Worm (Caenorhabditis elegans) whole organism, young adult: ENCODE results near the gene gmeb-3.
A peak's percentile ranks its signal among the peaks of the same experiment; 100 is the strongest.

Source experiments
- B0019.2 ChIP-seq: fragments of 200-800 bp; sonication (Bioruptor generic); conservative IDR thresholded peaks from 2 replicates; pipeline ENCODE4 v1.3.6; 2022; ENCODE audit warnings: missing genetic modification reagents, missing genetic modification characterization, missing compliant biosample characterization
- C06A6.2 ChIP-seq: fragments of 200-800 bp; sonication (Bioruptor generic); conservative IDR thresholded peaks from 2 replicates; pipeline ENCODE4 v1.3.6; 2022; ENCODE audit warnings: missing genetic modification characterization, missing compliant biosample characterization
- D2030.7 ChIP-seq: fragments of 200-800 bp; sonication (Bioruptor generic); IDR thresholded peaks from 2 replicates; pipeline ENCODE4 v1.3.6; 2022; ENCODE audit warnings: missing genetic modification reagents, missing genetic modification characterization, missing compliant biosample characterization
- F33H1.4 ChIP-seq: fragments of 200-800 bp; sonication (Bioruptor generic); IDR thresholded peaks from 2 replicates; pipeline ENCODE4 v1.3.6; 2022; ENCODE audit warnings: missing genetic modification reagents, missing genetic modification characterization, missing compliant biosample characterization
- F49E8.2 ChIP-seq: sonication (generic microtip); optimal IDR thresholded peaks from 3 replicates; lab custom pipeline; 2017; ENCODE audit warnings: missing genetic modification characterization, mild to moderate bottlenecking, missing compliant biosample characterization, antibody characterized with exemption, moderate library complexity; ENCODE audit not compliant: insufficient read depth
- F57A8.1 ChIP-seq: fragments of 200-800 bp; sonication (Bioruptor generic); optimal IDR thresholded peaks from 2 replicates; lab custom pipeline; 2018; ENCODE audit warnings: mild to moderate bottlenecking, missing genetic modification characterization, moderate library complexity, missing compliant biosample characterization
- K11D2.4 ChIP-seq: fragments of 200-800 bp; sonication (Bioruptor generic); IDR thresholded peaks from 2 replicates; pipeline ENCODE4 v1.3.6; 2022; ENCODE audit warnings: missing genetic modification reagents, missing genetic modification characterization, missing compliant biosample characterization
- K12H6.12 ChIP-seq: fragments of 200-800 bp; sonication (Bioruptor generic); optimal IDR thresholded peaks from 2 replicates; lab custom pipeline; 2018; ENCODE audit warnings: mild to moderate bottlenecking, missing genetic modification characterization, missing compliant biosample characterization
- Y53F4B.3 ChIP-seq: fragments of 200-800 bp; sonication (Bioruptor generic); IDR thresholded peaks from 2 replicates; pipeline ENCODE4 v1.3.6; 2022; ENCODE audit warnings: missing genetic modification reagents, missing genetic modification characterization, missing compliant biosample characterization
- Y56A3A.18 ChIP-seq: fragments of 200-800 bp; sonication (Bioruptor generic); IDR thresholded peaks from 2 replicates; pipeline ENCODE4 v1.3.6; 2022; ENCODE audit warnings: missing genetic modification reagents, missing genetic modification characterization, missing compliant biosample characterization
- Y79H2A.3 ChIP-seq: fragments of 200-800 bp; sonication (Bioruptor generic); conservative IDR thresholded peaks from 2 replicates; pipeline ENCODE4 v1.3.6; 2022; ENCODE audit warnings: missing genetic modification reagents, missing genetic modification characterization, missing compliant biosample characterization
- ZK185.1 ChIP-seq: sonication (generic microtip); optimal IDR thresholded peaks from 2 replicates; lab custom pipeline; 2016; ENCODE audit warnings: mild to moderate bottlenecking, missing genetic modification characterization, missing compliant biosample characterization; ENCODE audit not compliant: poor library complexity, severe bottlenecking
- ama-1 ChIP-seq, 3 experiments: fragments of 150-350 bp in 1 of 3; sonication (generic microtip) in 2 of 3; optimal IDR thresholded peaks; 2 replicates each; lab custom pipeline; 2014 to 2018; ENCODE audit warnings: missing biosample characterization in 2 of 3, missing genetic modification characterization in 2 of 3, missing genetic modification reagents in 2 of 3
- aptf-3 ChIP-seq: fragments of 200-800 bp; sonication (Bioruptor generic); IDR thresholded peaks from 2 replicates; pipeline ENCODE4 v1.3.6; 2022; ENCODE audit warnings: missing genetic modification characterization, missing compliant biosample characterization
- atf-7 ChIP-seq: sonication (generic microtip); optimal IDR thresholded peaks from 2 replicates; lab custom pipeline; 2017; ENCODE audit warnings: mild to moderate bottlenecking, missing genetic modification characterization, missing compliant biosample characterization
- bed-1 ChIP-seq: fragments of 200-800 bp; sonication (Bioruptor generic); IDR thresholded peaks from 2 replicates; pipeline ENCODE4 v1.3.6; 2022; ENCODE audit warnings: missing genetic modification reagents, missing genetic modification characterization, missing compliant biosample characterization
- dpl-1 ChIP-seq: fragments of 150-350 bp; optimal IDR thresholded peaks from 2 replicates; lab custom pipeline; 2014; ENCODE audit warnings: missing biosample characterization, missing genetic modification reagents, missing genetic modification characterization
- efl-1 ChIP-seq: fragments of 150-350 bp; optimal IDR thresholded peaks from 2 replicates; lab custom pipeline; 2014; ENCODE audit warnings: missing biosample characterization, missing genetic modification reagents, missing genetic modification characterization
- ekl-4 ChIP-seq: fragments of 200-800 bp; sonication (Bioruptor generic); IDR thresholded peaks from 2 replicates; pipeline ENCODE4 v1.3.6; 2022; ENCODE audit warnings: missing genetic modification reagents, missing genetic modification characterization, missing compliant biosample characterization
- hlh-26 ChIP-seq: fragments of 200-800 bp; sonication (Bioruptor generic); conservative IDR thresholded peaks from 2 replicates; pipeline ENCODE4 v1.3.6; 2022; ENCODE audit warnings: missing genetic modification reagents, missing genetic modification characterization, missing compliant biosample characterization
- let-607 ChIP-seq, 2 experiments: fragments of 200-800 bp in 1 of 2; sonication (Bioruptor generic) in 1 of 2; sonication (generic microtip) in 1 of 2; optimal IDR thresholded peaks; 2 replicates each; lab custom pipeline; 2016 to 2018; ENCODE audit warnings: mild to moderate bottlenecking in 2 of 2, missing compliant biosample characterization in 2 of 2, missing genetic modification characterization in 2 of 2, moderate library complexity in 2 of 2, missing genotype in 1 of 2
- lin-35 ChIP-seq, 3 experiments: fragments of 150-350 bp in 2 of 3; sonication (generic microtip) in 1 of 3; optimal IDR thresholded peaks; 2 replicates each; lab custom pipeline; 2014 to 2018; ENCODE audit warnings: missing biosample characterization in 3 of 3, missing genetic modification characterization in 3 of 3, missing genetic modification reagents in 3 of 3
- lin-54 ChIP-seq: fragments of 200-800 bp; sonication (Bioruptor generic); optimal IDR thresholded peaks from 2 replicates; lab custom pipeline; 2018; ENCODE audit warnings: mild to moderate bottlenecking, missing genetic modification characterization, missing compliant biosample characterization
- lsl-1 ChIP-seq: fragments of 200-800 bp; sonication (Bioruptor generic); optimal IDR thresholded peaks from 2 replicates; lab custom pipeline; 2018; ENCODE audit warnings: mild to moderate bottlenecking, missing genetic modification characterization, moderate library complexity, missing compliant biosample characterization
- lsy-27 ChIP-seq: sonication (generic microtip); optimal IDR thresholded peaks from 2 replicates; lab custom pipeline; 2017; ENCODE audit warnings: missing genetic modification characterization, mild to moderate bottlenecking, missing compliant biosample characterization, antibody characterized with exemption, missing genotype, borderline replicate concordance; ENCODE audit not compliant: insufficient read depth
- madf-6 ChIP-seq: fragments of 200-800 bp; sonication (Bioruptor generic); IDR thresholded peaks from 2 replicates; pipeline ENCODE4 v1.3.6; 2022; ENCODE audit warnings: missing genetic modification reagents, missing genetic modification characterization, missing compliant biosample characterization
- madf-8 ChIP-seq: fragments of 200-800 bp; sonication (Bioruptor generic); conservative IDR thresholded peaks from 2 replicates; pipeline ENCODE4 v1.3.6; 2022; ENCODE audit warnings: missing genetic modification reagents, missing genetic modification characterization, missing compliant biosample characterization
- mcd-1 ChIP-seq: fragments of 200-800 bp; sonication (Bioruptor generic); IDR thresholded peaks from 2 replicates; pipeline ENCODE4 v1.3.6; 2022; ENCODE audit warnings: missing genetic modification reagents, missing genetic modification characterization, missing compliant biosample characterization
- nfya-1 ChIP-seq: sonication (generic microtip); optimal IDR thresholded peaks from 2 replicates; lab custom pipeline; 2017; ENCODE audit warnings: antibody characterized with exemption, missing compliant biosample characterization, missing genetic modification characterization, borderline replicate concordance; ENCODE audit not compliant: insufficient read depth
- nfya-2 ChIP-seq: fragments of 200-800 bp; sonication (Bioruptor generic); IDR thresholded peaks from 2 replicates; pipeline ENCODE4 v1.3.6; 2022; ENCODE audit warnings: missing genetic modification reagents, missing genetic modification characterization, missing compliant biosample characterization
- nhr-27 ChIP-seq: fragments of 200-800 bp; sonication (Bioruptor generic); optimal IDR thresholded peaks from 2 replicates; lab custom pipeline; 2018; ENCODE audit warnings: mild to moderate bottlenecking, missing genetic modification characterization, moderate library complexity, missing compliant biosample characterization
- nhr-90 ChIP-seq: sonication (generic microtip); optimal IDR thresholded peaks from 2 replicates; lab custom pipeline; 2016; ENCODE audit warnings: missing genotype, mild to moderate bottlenecking, missing genetic modification characterization, missing compliant biosample characterization
- rec-8 ChIP-seq, 2 experiments: sonication (generic microtip); optimal IDR thresholded peaks; 2 replicates each; lab custom pipeline; 2016; ENCODE audit warnings: mild to moderate bottlenecking in 2 of 2, missing genetic modification characterization in 2 of 2, missing genetic modification reagents in 2 of 2, missing genotype in 2 of 2, missing biosample characterization in 1 of 2, missing compliant biosample characterization in 1 of 2, moderate library complexity in 1 of 2
- sdz-38 ChIP-seq: sonication (generic microtip); optimal IDR thresholded peaks from 2 replicates; lab custom pipeline; 2016; ENCODE audit warnings: missing genotype, missing genetic modification characterization, missing compliant biosample characterization
- snpc-1.1 ChIP-seq: sonication (generic microtip); optimal IDR thresholded peaks from 2 replicates; lab custom pipeline; 2017; ENCODE audit warnings: missing genetic modification characterization, mild to moderate bottlenecking, missing compliant biosample characterization, antibody characterized with exemption, moderate library complexity, missing genotype, missing genetic modification reagents; ENCODE audit not compliant: insufficient read depth
- snpc-1.3 ChIP-seq: sonication (generic microtip); optimal IDR thresholded peaks from 2 replicates; lab custom pipeline; 2017; ENCODE audit warnings: missing genetic modification characterization, mild to moderate bottlenecking, missing compliant biosample characterization, antibody characterized with exemption, moderate library complexity, missing genotype, missing genetic modification reagents; ENCODE audit not compliant: insufficient read depth
- snpc-3.4 ChIP-seq: sonication (generic microtip); optimal IDR thresholded peaks from 2 replicates; lab custom pipeline; 2017; ENCODE audit warnings: missing genetic modification characterization, mild to moderate bottlenecking, missing compliant biosample characterization, antibody characterized with exemption, moderate library complexity, missing genotype, missing genetic modification reagents
- xnd-1 ChIP-seq: sonication (generic microtip); optimal IDR thresholded peaks from 2 replicates; lab custom pipeline; 2016; ENCODE audit warnings: missing genotype, missing genetic modification reagents, missing genetic modification characterization, missing compliant biosample characterization
- zfh-2 ChIP-seq: fragments of 200-800 bp; sonication (Bioruptor generic); conservative IDR thresholded peaks from 2 replicates; pipeline ENCODE4 v1.3.6; 2022; ENCODE audit warnings: missing genetic modification reagents, missing genetic modification characterization, missing compliant biosample characterization
- ztf-25 ChIP-seq: fragments of 200-800 bp; sonication (Bioruptor generic); IDR thresholded peaks from 2 replicates; pipeline ENCODE4 v1.3.6; 2022; ENCODE audit warnings: missing genetic modification reagents, missing genetic modification characterization, missing compliant biosample characterization

gmeb-3 gene

ce11 chrIII:3724880-3725279 lies 43.4 kb upstream of the gmeb-3 start, which contains the start of gene C14B1.12:
Gene C14B1.12 (minus strand): TSS chrIII:3724980.
- TF ChIP-seq madf-6 (GFP tag; lab: Robert Waterston, UW) = no peak
- TF ChIP-seq ekl-4 = peak; percentile 60; the same call in 1 of the 2 replicates
- no peak for TF ChIP-seq snpc-3.4

DNA sequence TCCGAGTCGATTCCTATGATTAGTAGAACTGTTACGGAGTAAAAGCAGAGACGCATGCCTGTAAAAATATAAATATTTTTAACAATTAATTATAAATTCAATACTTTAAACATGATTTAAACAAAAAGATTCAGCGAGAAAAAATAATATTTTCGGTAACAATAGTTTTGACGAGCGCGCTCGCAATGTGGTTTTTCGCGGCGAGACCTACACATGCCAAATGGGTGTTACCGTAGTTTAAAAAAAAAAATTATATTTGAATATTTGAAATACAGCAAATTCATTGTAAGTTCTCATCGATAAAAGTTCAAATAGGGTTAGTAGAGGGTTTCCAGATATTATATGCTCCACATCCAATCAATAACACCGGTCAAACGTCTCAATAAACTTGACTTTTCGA lies 41.9 kb upstream of the gmeb-3 start, which contains the start of gene gldi-5:
Gene gldi-5 (minus strand): TSS at position 58 of the 400 bp plus-strand sequence.
- TF ChIP-seq efl-1 (GFP tag; lab: Kevin White, UChicago) (peak; percentile 68), C06A6.2 (GFP tag; lab: Robert Waterston, UW) (no peak), snpc-1.3 (tag; lab: Kevin White, UChicago) (no peak), lsl-1 (GFP tag; lab: Kevin White, UChicago) (peak; percentile 83), madf-8 (GFP tag; lab: Robert Waterston, UW) (peak; percentile 46; the same call in 1 of the 2 replicates), zfh-2 (GFP tag; lab: Robert Waterston, UW) (no peak), nfya-2 (GFP tag; lab: Robert Waterston, UW) (no peak), xnd-1 (peak; percentile 45), ZK185.1 (tag; lab: Kevin White, UChicago) (no peak), F33H1.4 (GFP tag; lab: Robert Waterston, UW) (peak; percentile 82), ztf-25 (GFP tag; lab: Robert Waterston, UW) (no peak), sdz-38 (tag; lab: Kevin White, UChicago) (no peak), lin-54 (GFP tag; lab: Kevin White, UChicago) (peak; percentile 69), nhr-90 (no peak), madf-6 (GFP tag; lab: Robert Waterston, UW) (peak; percentile 77), ama-1 (optimal IDR thresholded peaks at IDR 0.05; lab: Kevin White, UChicago) (no peak), ama-1 (GFP tag; optimal IDR thresholded peaks at IDR 0.05; lab: Kevin White, UChicago) (no peak), D2030.7 (GFP tag; lab: Robert Waterston, UW) (0 out of 2 replicates have a peak, but pooled peaks have one; percentile 26), dpl-1 (GFP tag; lab: Kevin White, UChicago) (peak; percentile 33), snpc-3.4 (peak; percentile 28)

DNA sequence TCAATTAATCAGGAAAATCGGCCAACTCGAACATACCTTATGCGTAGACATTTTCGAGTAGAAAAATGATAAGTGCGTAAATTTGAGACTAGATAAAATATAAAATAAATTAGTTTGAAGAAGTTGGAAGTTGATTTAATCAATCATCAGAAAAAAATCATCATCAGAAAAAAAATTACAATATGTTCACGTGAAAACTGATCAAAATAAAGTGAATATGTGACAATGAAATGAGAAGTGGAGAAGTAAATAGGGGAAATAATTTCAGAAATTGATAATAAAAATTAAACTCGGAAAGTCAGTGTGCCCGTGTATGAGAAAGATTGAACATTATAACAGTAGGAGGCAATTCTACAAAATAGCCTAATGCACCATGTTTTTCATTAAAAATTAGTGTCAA lies 38.8 kb upstream of the gmeb-3 start, which contains the start of gene F34D10.9:
Gene F34D10.9 (minus strand): TSS at position 101 of the 400 bp plus-strand sequence.
- TF ChIP-seq atf-7 (tag; lab: Kevin White, UChicago) = no peak
- 0 out of 2 replicates have a peak, but pooled peaks have one; percentile 2 for TF ChIP-seq Y79H2A.3 (GFP tag; lab: Robert Waterston, UW)

DNA sequence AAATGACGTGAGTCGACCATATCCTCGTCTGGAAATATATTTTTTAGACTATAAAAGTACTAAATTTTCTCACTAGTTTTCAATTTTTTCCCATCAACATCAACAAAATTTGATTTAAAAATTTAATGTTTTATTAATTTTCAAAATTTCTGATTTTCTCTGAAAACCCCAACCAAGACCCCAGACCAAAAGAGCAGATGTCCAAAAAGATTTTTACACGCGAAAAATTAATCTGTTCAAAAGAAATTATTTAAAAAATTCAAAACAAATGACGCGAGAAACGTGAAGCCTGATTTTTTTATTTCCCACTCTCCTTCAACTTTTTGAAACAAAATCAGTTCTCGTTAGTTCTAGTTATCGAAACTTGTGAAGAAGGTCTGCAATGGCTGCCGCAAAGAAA lies 37.8 kb upstream of the gmeb-3 start, which contains the start of gene F34D10.8:
Gene F34D10.8 (plus strand): TSS at position 301 of the 400 bp plus-strand sequence.
- TF ChIP-seq Y56A3A.18 (GFP tag; lab: Robert Waterston, UW) (no peak), snpc-1.1 (tag; lab: Kevin White, UChicago) (no peak), lsy-27 (no peak), K11D2.4 (GFP tag; lab: Robert Waterston, UW) (no peak), nhr-27 (tag; lab: Kevin White, UChicago) (no peak), rec-8 (tag; optimal IDR thresholded peaks at IDR 0.05; lab: Kevin White, UChicago) (no peak), bed-1 (GFP tag; lab: Robert Waterston, UW) (no peak), let-607 (tag; optimal IDR thresholded peaks at IDR 0.05; lab: Kevin White, UChicago) (no peak), B0019.2 (no peak), nhr-90 (no peak), D2030.7 (GFP tag; lab: Robert Waterston, UW) (no peak), F57A8.1 (GFP tag; lab: Kevin White, UChicago) (no peak), K12H6.12 (no peak), hlh-26 (GFP tag; lab: Robert Waterston, UW) (no peak), aptf-3 (GFP tag; lab: Robert Waterston, UW) (no peak), F49E8.2 (no peak), lin-35 (GFP tag; optimal IDR thresholded peaks at IDR 0.05; lab: Kevin White, UChicago) (no peak), Y53F4B.3 (GFP tag; lab: Robert Waterston, UW) (no peak), nfya-1 (tag; lab: Kevin White, UChicago) (no peak), mcd-1 (no peak)
